Fruit fly (Drosophila melanogaster) whole organism, embryonic: ENCODE measurements around the gene His3.3A.

Experiments used
- Aef1 ChIP-seq: fragments of 200-800 bp; sonication (Bioruptor generic); IDR thresholded peaks from 3 replicates; pipeline ENCODE4 v1.3.6; 2022; ENCODE audit warnings: missing biosample characterization, missing genetic modification characterization
- Antp ChIP-seq: fragments of 200-800 bp; sonication (Bioruptor generic); optimal IDR thresholded peaks from 3 replicates; lab custom pipeline; 2016; ENCODE audit warnings: missing biosample characterization, missing genetic modification characterization
- CG10147 ChIP-seq: fragments of 200-800 bp; sonication (Bioruptor generic); optimal IDR thresholded peaks from 2 replicates; lab custom pipeline; 2019; ENCODE audit warnings: missing biosample characterization, mild to moderate bottlenecking, missing genetic modification characterization, moderate library complexity
- CG10959 ChIP-seq: fragments of 200-800 bp; sonication (Bioruptor generic); IDR thresholded peaks from 2 replicates; pipeline ENCODE4 v1.3.6; 2022; ENCODE audit warnings: missing biosample characterization, missing genetic modification characterization
- CG10979 ChIP-seq: fragments of 200-800 bp; sonication (Bioruptor generic); optimal IDR thresholded peaks from 2 replicates; lab custom pipeline; 2018; ENCODE audit warnings: missing biosample characterization, mild to moderate bottlenecking, missing genetic modification characterization, moderate library complexity
- CG11560 ChIP-seq: fragments of 200-800 bp; sonication (Bioruptor generic); IDR thresholded peaks from 3 replicates; pipeline ENCODE4 v1.3.6; 2022; ENCODE audit warnings: missing biosample characterization, missing genetic modification characterization
- CG12236 ChIP-seq: fragments of 200-800 bp; sonication (Bioruptor generic); optimal IDR thresholded peaks from 2 replicates; lab custom pipeline; 2016; ENCODE audit warnings: missing biosample characterization, missing genetic modification characterization
- CG14965 ChIP-seq: fragments of 200-800 bp; sonication (Bioruptor generic); optimal IDR thresholded peaks from 2 replicates; lab custom pipeline; 2016; ENCODE audit warnings: missing biosample characterization, missing genetic modification characterization, borderline replicate concordance
- CG2129 ChIP-seq: fragments of 200-800 bp; sonication (Bioruptor generic); IDR thresholded peaks from 2 replicates; pipeline ENCODE4 v1.3.6; 2022; ENCODE audit warnings: missing biosample characterization, missing genetic modification characterization; ENCODE audit not compliant: partially characterized antibody
- CG2678 ChIP-seq: fragments of 200-800 bp; sonication (Bioruptor generic); optimal IDR thresholded peaks from 3 replicates; lab custom pipeline; 2019; ENCODE audit warnings: missing biosample characterization, mild to moderate bottlenecking, missing genetic modification characterization, moderate library complexity
- CG3163 ChIP-seq: fragments of 200-800 bp; sonication (Bioruptor generic); optimal IDR thresholded peaks from 3 replicates; lab custom pipeline; 2016; ENCODE audit warnings: missing biosample characterization, missing genetic modification characterization
- CG33557 ChIP-seq: fragments of 200-800 bp; sonication (Bioruptor generic); optimal IDR thresholded peaks from 2 replicates; lab custom pipeline; 2019; ENCODE audit warnings: missing biosample characterization, mild to moderate bottlenecking, missing genetic modification characterization, moderate library complexity
- CG4404 ChIP-seq: fragments of 200-800 bp; sonication (Bioruptor generic); IDR thresholded peaks from 2 replicates; pipeline ENCODE4 v1.3.6; 2022; ENCODE audit warnings: missing biosample characterization, missing genetic modification characterization
- CG4820 ChIP-seq: fragments of 200-800 bp; sonication (Bioruptor generic); optimal IDR thresholded peaks from 3 replicates; lab custom pipeline; 2016; ENCODE audit warnings: missing biosample characterization, missing genetic modification characterization
- CG6272 ChIP-seq: fragments of 200-800 bp; sonication (Bioruptor generic); IDR thresholded peaks from 2 replicates; pipeline ENCODE4 v1.3.6; 2022; ENCODE audit warnings: missing biosample characterization, missing genetic modification characterization
- CG8281 ChIP-seq: fragments of 200-800 bp; sonication (Bioruptor generic); optimal IDR thresholded peaks from 2 replicates; lab custom pipeline; 2018; ENCODE audit warnings: missing biosample characterization, mild to moderate bottlenecking, missing genetic modification characterization, moderate library complexity
- CG8388 ChIP-seq: fragments of 200-800 bp; sonication (Bioruptor generic); optimal IDR thresholded peaks from 2 replicates; lab custom pipeline; 2019; ENCODE audit warnings: missing biosample characterization, mild to moderate bottlenecking, missing genetic modification characterization, moderate library complexity
- CG9932 ChIP-seq: fragments of 200-800 bp; sonication (Bioruptor generic); IDR thresholded peaks from 2 replicates; pipeline ENCODE4 v1.3.6; 2022; ENCODE audit warnings: missing biosample characterization, missing genetic modification characterization
- Dip3 ChIP-seq: fragments of 200-800 bp; sonication (Bioruptor generic); optimal IDR thresholded peaks from 3 replicates; lab custom pipeline; 2016; ENCODE audit warnings: missing biosample characterization, missing genetic modification characterization
- Elba2 ChIP-seq: fragments of 200-800 bp; sonication (Bioruptor generic); optimal IDR thresholded peaks from 3 replicates; lab custom pipeline; 2016; ENCODE audit warnings: missing biosample characterization, missing genetic modification characterization
- HHEX ChIP-seq: fragments of 200-800 bp; sonication (Bioruptor generic); optimal IDR thresholded peaks from 3 replicates; lab custom pipeline; 2017; ENCODE audit warnings: missing biosample characterization, mild to moderate bottlenecking, missing genetic modification characterization, missing genetic modification reagents
- HLH4C ChIP-seq: fragments of 200-800 bp; sonication (Bioruptor generic); IDR thresholded peaks from 3 replicates; pipeline ENCODE4 v1.3.6; 2022; ENCODE audit warnings: missing biosample characterization, missing genetic modification characterization; ENCODE audit not compliant: partially characterized antibody
- Hey ChIP-seq: fragments of 200-800 bp; sonication (Bioruptor generic); optimal IDR thresholded peaks from 3 replicates; lab custom pipeline; 2018; ENCODE audit warnings: missing biosample characterization, mild to moderate bottlenecking, missing genetic modification characterization
- Hmr ChIP-seq: fragments of 200-800 bp; sonication (Bioruptor generic); optimal IDR thresholded peaks from 3 replicates; lab custom pipeline; 2017; ENCODE audit warnings: mild to moderate bottlenecking, missing biosample characterization, missing genetic modification reagents, missing genetic modification characterization
- Hr39 ChIP-seq: fragments of >200 bp; optimal IDR thresholded peaks from 2 replicates; lab custom pipeline; 2017
- Hr78 ChIP-seq, 2 experiments: fragments of 200-800 bp in 1 of 2; fragments of >200 bp in 1 of 2; sonication (Bioruptor generic) in 1 of 2; optimal IDR thresholded peaks; 2 replicates each; lab custom pipeline; 2017 to 2019; ENCODE audit warnings: missing biosample characterization in 2 of 2, missing genetic modification characterization in 2 of 2, mild to moderate bottlenecking in 1 of 2, moderate library complexity in 1 of 2
- Lpt ChIP-seq: fragments of >200 bp; optimal IDR thresholded peaks from 2 replicates; lab custom pipeline; 2018; ENCODE audit warnings: missing biosample characterization, missing genetic modification characterization
- MBD-R2 ChIP-seq: fragments of 200-800 bp; sonication (Bioruptor generic); IDR thresholded peaks from 2 replicates; pipeline ENCODE4 v1.3.6; 2022; ENCODE audit warnings: missing biosample characterization, missing genetic modification characterization
- MESR4 ChIP-seq: fragments of 200-800 bp; sonication (Bioruptor generic); optimal IDR thresholded peaks from 2 replicates; lab custom pipeline; 2018; ENCODE audit warnings: missing biosample characterization, mild to moderate bottlenecking, missing genetic modification characterization, moderate library complexity
- NFAT ChIP-seq: fragments of 200-800 bp; sonication (Bioruptor generic); IDR thresholded peaks from 2 replicates; pipeline ENCODE4 v1.3.6; 2022; ENCODE audit warnings: missing biosample characterization, missing genetic modification characterization
- Sry-β ChIP-seq: fragments of 200-800 bp; sonication (Bioruptor generic); optimal IDR thresholded peaks from 2 replicates; lab custom pipeline; 2018; ENCODE audit warnings: missing biosample characterization, mild to moderate bottlenecking, missing genetic modification characterization, moderate library complexity
- Usf ChIP-seq: fragments of 200-800 bp; sonication (Bioruptor generic); optimal IDR thresholded peaks from 2 replicates; lab custom pipeline; 2017; ENCODE audit warnings: missing genotype, missing biosample characterization, missing genetic modification characterization
- bcd ChIP-seq: fragments of 200-800 bp; sonication (Bioruptor generic); optimal IDR thresholded peaks from 2 replicates; lab custom pipeline; 2017; ENCODE audit warnings: missing biosample characterization, mild to moderate bottlenecking, missing genetic modification characterization
- crp ChIP-seq, 2 experiments: fragments of 200-800 bp; sonication (Bioruptor generic); optimal IDR thresholded peaks; 2 replicates in 1 of 2; 3 replicates in 1 of 2; lab custom pipeline; 2017; ENCODE audit warnings: missing biosample characterization in 2 of 2, missing genetic modification characterization in 2 of 2, mild to moderate bottlenecking in 1 of 2, moderate library complexity in 1 of 2
- da ChIP-seq: fragments of 200-800 bp; sonication (Bioruptor generic); optimal IDR thresholded peaks from 2 replicates; lab custom pipeline; 2016; ENCODE audit warnings: missing biosample characterization, missing genetic modification characterization
- eve ChIP-seq, 2 experiments: fragments of >200 bp; optimal IDR thresholded peaks; 2 replicates each; lab custom pipeline; 2017; ENCODE audit warnings: missing biosample characterization in 2 of 2, missing genetic modification characterization in 2 of 2
- eyg ChIP-seq: fragments of 200-800 bp; sonication (Bioruptor generic); optimal IDR thresholded peaks from 3 replicates; lab custom pipeline; 2016; ENCODE audit warnings: missing biosample characterization, missing genetic modification characterization
- gcm ChIP-seq: fragments of 200-800 bp; sonication (Bioruptor generic); optimal IDR thresholded peaks from 2 replicates; lab custom pipeline; 2019; ENCODE audit warnings: missing biosample characterization, mild to moderate bottlenecking, missing genetic modification characterization, moderate library complexity
- gem ChIP-seq: fragments of 200-800 bp; sonication (Bioruptor generic); optimal IDR thresholded peaks from 2 replicates; lab custom pipeline; 2019; ENCODE audit warnings: missing biosample characterization, mild to moderate bottlenecking, missing genetic modification characterization, moderate library complexity
- gsb ChIP-seq: fragments of 200-800 bp; sonication (Bioruptor generic); IDR thresholded peaks from 2 replicates; pipeline ENCODE4 v1.3.6; 2022; ENCODE audit warnings: missing biosample characterization, missing genetic modification characterization
- ind ChIP-seq: fragments of 200-800 bp; sonication (Bioruptor generic); optimal IDR thresholded peaks from 3 replicates; lab custom pipeline; 2016; ENCODE audit warnings: missing biosample characterization, missing genetic modification characterization
- ken ChIP-seq: fragments of 200-800 bp; sonication (Bioruptor generic); IDR thresholded peaks from 3 replicates; pipeline ENCODE4 v1.3.6; 2022; ENCODE audit warnings: missing biosample characterization, missing genetic modification characterization
- lilli ChIP-seq: fragments of 200-800 bp; sonication (Bioruptor generic); optimal IDR thresholded peaks from 3 replicates; lab custom pipeline; 2016; ENCODE audit warnings: missing biosample characterization, missing genetic modification characterization
- nom ChIP-seq: fragments of 200-800 bp; sonication (Bioruptor generic); optimal IDR thresholded peaks from 2 replicates; lab custom pipeline; 2017; ENCODE audit warnings: missing biosample characterization, missing genetic modification characterization, mild to moderate bottlenecking, moderate library complexity, missing genetic modification reagents
- oc ChIP-seq: fragments of 200-800 bp; sonication (Bioruptor generic); optimal IDR thresholded peaks from 2 replicates; lab custom pipeline; 2018; ENCODE audit warnings: missing biosample characterization, mild to moderate bottlenecking, missing genetic modification characterization, moderate library complexity
- pb ChIP-seq: fragments of 200-800 bp; sonication (Bioruptor generic); optimal IDR thresholded peaks from 3 replicates; lab custom pipeline; 2016; ENCODE audit warnings: missing biosample characterization, missing genetic modification characterization
- prd ChIP-seq, 3 experiments: fragments of >200 bp in 2 of 3; fragments of 200-800 bp in 1 of 3; sonication (Bioruptor generic) in 1 of 3; optimal IDR thresholded peaks in 2 of 3; IDR thresholded peaks in 1 of 3; 2 replicates in 2 of 3; 3 replicates in 1 of 3; pipeline versions ENCODE4 v1.3.6 to Lab custom; 2017 to 2022; ENCODE audit warnings: missing biosample characterization in 1 of 3, missing genetic modification characterization in 1 of 3
- ssp ChIP-seq: fragments of 200-800 bp; sonication (Bioruptor generic); IDR thresholded peaks from 2 replicates; pipeline ENCODE4 v1.3.6; 2022; ENCODE audit warnings: missing biosample characterization, missing genetic modification characterization
- tap ChIP-seq: fragments of 200-800 bp; optimal IDR thresholded peaks from 3 replicates; lab custom pipeline; 2019; ENCODE audit warnings: missing biosample characterization, mild to moderate bottlenecking, missing genetic modification characterization, moderate library complexity
- yki ChIP-seq: fragments of >200 bp; optimal IDR thresholded peaks from 3 replicates; lab custom pipeline; 2018

The His3.3A gene

DNA sequence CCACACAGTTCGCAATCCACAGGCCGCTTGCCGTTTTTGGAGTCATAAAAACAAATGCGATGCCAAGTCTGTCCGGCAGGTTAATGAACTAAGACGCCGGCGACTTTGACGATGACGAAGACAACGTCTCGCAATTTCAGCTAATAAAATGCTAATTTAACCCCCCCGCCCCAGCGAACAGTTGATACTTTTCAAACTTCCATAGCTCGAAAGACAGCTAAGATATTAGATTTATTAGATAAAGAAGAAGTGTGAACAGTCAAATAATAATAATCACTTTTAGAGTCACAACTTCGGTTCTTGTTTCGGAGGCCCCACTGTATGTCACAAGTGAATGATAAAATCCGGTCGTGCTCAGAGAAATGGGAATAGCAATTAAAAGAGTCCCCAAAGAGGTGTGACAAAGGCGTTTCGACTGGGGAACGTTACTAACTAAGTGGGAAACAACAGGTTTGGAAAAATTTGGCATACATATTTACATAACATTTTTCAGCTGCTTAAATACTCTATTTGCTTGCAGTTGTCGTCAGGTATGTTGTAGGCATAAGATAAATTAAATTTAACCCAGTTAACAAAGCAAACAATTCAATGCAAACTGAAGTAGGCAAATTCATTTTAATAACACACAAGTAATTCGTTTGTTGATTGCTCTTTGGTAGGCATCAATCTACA, 29.9 kb downstream of the His3.3A start (continued):
- TF ChIP-seq Hmr (GFP tag; lab: Kevin White, UChicago) (peak; percentile 74), gem (tag; lab: Kevin White, UChicago) (peak; percentile 26), ind (GFP tag; lab: Kevin White, UChicago) (no peak), CG14965 (GFP tag; lab: Kevin White, UChicago) (no peak), Hey (no peak), bcd (GFP tag; lab: Kevin White, UChicago) (no peak), CG10147 (GFP tag; lab: Kevin White, UChicago) (no peak), Elba2 (GFP tag; lab: Kevin White, UChicago) (no peak), CG8388 (GFP tag; lab: Kevin White, UChicago) (peak; percentile 11), Hr78 (GFP tag; optimal IDR thresholded peaks at IDR 0.05; lab: Kevin White, UChicago) (no peak), ken (no peak), MESR4 (GFP tag; lab: Kevin White, UChicago) (no peak), oc (tag; lab: Kevin White, UChicago) (no peak), CG6272 (no peak), CG12236 (no peak), CG11560 (tag; lab: Robert Waterston, UW) (no peak), Antp (GFP tag; lab: Kevin White, UChicago) (no peak), Dip3 (GFP tag; lab: Kevin White, UChicago) (peak; percentile 45), CG9932 (GFP tag; lab: Robert Waterston, UW) (peak; percentile 48; the same call in 1 of the 2 replicates), MBD-R2 (GFP tag; lab: Robert Waterston, UW) (no peak), Lpt (GFP tag; lab: Kevin White, UChicago) (no peak), tap (no peak), CG2129 (no peak), gcm (GFP tag; lab: Kevin White, UChicago) (no peak), nom (GFP tag; lab: Kevin White, UChicago) (no peak), CG3163 (GFP tag; lab: Kevin White, UChicago) (no peak), CG4404 (GFP tag; lab: Robert Waterston, UW) (no peak), eyg (GFP tag; lab: Kevin White, UChicago) (no peak), yki (lab: Kevin White, UChicago) (no peak), gsb (GFP tag; lab: Robert Waterston, UW) (no peak), CG10979 (no peak), eve (GFP tag; optimal IDR thresholded peaks at IDR 0.05; lab: Kevin White, UChicago) (peak in 1 of 2 experiments; percentile 46), ssp (GFP tag; lab: Robert Waterston, UW) (no peak), CG10959 (GFP tag; lab: Robert Waterston, UW) (no peak), CG33557 (GFP tag; lab: Kevin White, UChicago) (no peak), CG8281 (tag; lab: Kevin White, UChicago) (no peak), CG4820 (GFP tag; lab: Kevin White, UChicago) (no peak), Usf (GFP tag; lab: Kevin White, UChicago) (no peak), prd (optimal IDR thresholded peaks at IDR 0.05; lab: Kevin White, UChicago) (no peak), prd (GFP tag; IDR thresholded peaks at IDR 0.05; lab: Robert Waterston, UW) (no peak), Aef1 (GFP tag; lab: Robert Waterston, UW) (no peak), crp (GFP tag; optimal IDR thresholded peaks at IDR 0.05; lab: Kevin White, UChicago) (no peak), CG2678 (peak; percentile 3), HLH4C (no peak), lilli (GFP tag; lab: Kevin White, UChicago) (peak; percentile 32), Hr39 (lab: Kevin White, UChicago) (no peak), Sry-β (GFP tag; lab: Kevin White, UChicago) (no peak), pb (GFP tag; lab: Kevin White, UChicago) (no peak), da (GFP tag; lab: Kevin White, UChicago) (no peak), HHEX (GFP tag; lab: Kevin White, UChicago) (no peak), NFAT (GFP tag; lab: Robert Waterston, UW) (no peak)
